Fruit fly (Drosophila melanogaster): ENCODE data around the gene Or22c.

- no peak for TF ChIP-seq EcR (GFP tag; optimal IDR thresholded peaks at IDR 0.05)
- no peak for TF ChIP-seq psq (optimal IDR thresholded peaks at IDR 0.05)
- TF ChIP-seq pan (optimal IDR thresholded peaks at IDR 0.05) = no peak
- TF ChIP-seq Dll (optimal IDR thresholded peaks at IDR 0.05) = no peak
- no peak for TF ChIP-seq usp (GFP tag; optimal IDR thresholded peaks at IDR 0.05)
Observed at dm6 chr2L:2042072-2042471, 12.3 kb upstream of the Or22c start.

Measured in whole organism.